Fruit fly (Drosophila melanogaster): Measurements from ENCODE around the gene CG12288.

dm6 chr2L:16887660-16888573 lies 14.1 kb downstream of the CG12288 start, which contains the start of the genes osi and tweek:
- TF ChIP-seq CG14655 (GFP tag; optimal IDR thresholded peaks at IDR 0.05) (no peak), EcR (GFP tag; optimal IDR thresholded peaks at IDR 0.05) (peak; percentile 35), CG8159 (tag; optimal IDR thresholded peaks at IDR 0.05) (peak; percentile 42), Pif1A (GFP tag; optimal IDR thresholded peaks at IDR 0.05) (peak; percentile 10), D1 (tag; optimal IDR thresholded peaks at IDR 0.05) (no peak)
